Fruit fly (Drosophila melanogaster) whole organism, embryonic: ENCODE data around the gene MtnD.
A peak's percentile ranks its signal among the peaks of the same experiment; 100 is the strongest.

ENCODE experiments used
- Aef1 ChIP-seq: fragments of 200-800 bp; sonication (Bioruptor generic); IDR thresholded peaks from 3 replicates; pipeline ENCODE4 v1.3.6; 2022; ENCODE audit warnings: missing biosample characterization, missing genetic modification characterization
- Antp ChIP-seq: fragments of 200-800 bp; sonication (Bioruptor generic); optimal IDR thresholded peaks from 3 replicates; lab custom pipeline; 2016; ENCODE audit warnings: missing biosample characterization, missing genetic modification characterization
- B-H1 ChIP-seq: fragments of 200-800 bp; sonication (Bioruptor generic); IDR thresholded peaks from 3 replicates; pipeline ENCODE4 v1.3.6; 2022; ENCODE audit warnings: missing biosample characterization, missing genetic modification characterization
- C15 ChIP-seq: fragments of 200-800 bp; sonication (Bioruptor generic); IDR thresholded peaks from 3 replicates; pipeline ENCODE4 v1.3.6; 2022; ENCODE audit warnings: missing biosample characterization, missing genetic modification characterization
- CG10321 ChIP-seq: fragments of 200-800 bp; sonication (Bioruptor generic); IDR thresholded peaks from 2 replicates; pipeline ENCODE4 v1.3.6; 2022; ENCODE audit warnings: missing biosample characterization, missing genetic modification characterization
- CG10565 ChIP-seq: fragments of 200-800 bp; sonication (Bioruptor generic); optimal IDR thresholded peaks from 3 replicates; lab custom pipeline; 2016; ENCODE audit warnings: missing biosample characterization, mild to moderate bottlenecking, missing genetic modification characterization
- CG11456 ChIP-seq: fragments of 200-800 bp; sonication (Bioruptor generic); IDR thresholded peaks from 3 replicates; pipeline ENCODE4 v1.3.6; 2022; ENCODE audit warnings: missing biosample characterization, missing genetic modification characterization
- CG11723 ChIP-seq: fragments of 200-800 bp; sonication (Bioruptor generic); optimal IDR thresholded peaks from 2 replicates; lab custom pipeline; 2017; ENCODE audit warnings: missing biosample characterization, mild to moderate bottlenecking, missing genetic modification characterization
- CG12299 ChIP-seq: fragments of 200-800 bp; sonication (Bioruptor generic); optimal IDR thresholded peaks from 2 replicates; lab custom pipeline; 2018; ENCODE audit warnings: missing biosample characterization, mild to moderate bottlenecking, missing genetic modification characterization
- CG12769 ChIP-seq: fragments of 200-800 bp; sonication (Bioruptor generic); optimal IDR thresholded peaks from 2 replicates; lab custom pipeline; 2019; ENCODE audit warnings: missing biosample characterization, mild to moderate bottlenecking, missing genetic modification characterization, moderate library complexity
- CG1602 ChIP-seq: fragments of 200-800 bp; sonication (Bioruptor generic); optimal IDR thresholded peaks from 3 replicates; lab custom pipeline; 2016; ENCODE audit warnings: missing biosample characterization, missing genetic modification characterization
- CG16815 ChIP-seq: fragments of 200-800 bp; sonication (Bioruptor generic); optimal IDR thresholded peaks from 3 replicates; lab custom pipeline; 2017; ENCODE audit warnings: missing biosample characterization, mild to moderate bottlenecking, missing genetic modification characterization
- CG16863 ChIP-seq: fragments of 200-800 bp; sonication (Bioruptor generic); optimal IDR thresholded peaks from 3 replicates; lab custom pipeline; 2016; ENCODE audit warnings: missing biosample characterization, missing genetic modification characterization
- CG18262 ChIP-seq: fragments of 200-800 bp; optimal IDR thresholded peaks from 3 replicates; lab custom pipeline; 2019; ENCODE audit warnings: missing biosample characterization, mild to moderate bottlenecking, missing genetic modification characterization, moderate library complexity
- CG1832 ChIP-seq: fragments of 200-800 bp; sonication (Bioruptor generic); optimal IDR thresholded peaks from 2 replicates; lab custom pipeline; 2017; ENCODE audit warnings: missing biosample characterization, mild to moderate bottlenecking, missing genetic modification characterization, inconsistent platforms
- CG18764 ChIP-seq: fragments of 200-800 bp; sonication (Bioruptor generic); optimal IDR thresholded peaks from 3 replicates; lab custom pipeline; 2016; ENCODE audit warnings: missing biosample characterization, missing genetic modification characterization
- CG2875 ChIP-seq: fragments of 200-800 bp; sonication (Bioruptor generic); optimal IDR thresholded peaks from 2 replicates; lab custom pipeline; 2017; ENCODE audit warnings: missing biosample characterization, mild to moderate bottlenecking, missing genetic modification characterization, missing genetic modification reagents
- CG34224 ChIP-seq: fragments of 200-800 bp; sonication (Bioruptor generic); IDR thresholded peaks from 3 replicates; pipeline ENCODE4 v1.3.6; 2022; ENCODE audit warnings: missing biosample characterization, missing genetic modification characterization; ENCODE audit not compliant: partially characterized antibody
- CG3838 ChIP-seq: fragments of 200-800 bp; sonication (Bioruptor generic); optimal IDR thresholded peaks from 3 replicates; lab custom pipeline; 2016; ENCODE audit warnings: missing biosample characterization, missing genetic modification characterization
- CG4854 ChIP-seq: fragments of 200-800 bp; sonication (Bioruptor generic); optimal IDR thresholded peaks from 2 replicates; lab custom pipeline; 2016; ENCODE audit warnings: missing biosample characterization, missing genetic modification characterization, inconsistent platforms
- CG6683 ChIP-seq: fragments of 200-800 bp; sonication (Bioruptor generic); optimal IDR thresholded peaks from 2 replicates; lab custom pipeline; 2017; ENCODE audit warnings: missing biosample characterization, mild to moderate bottlenecking, missing genetic modification characterization, missing genetic modification reagents
- CG8281 ChIP-seq: fragments of 200-800 bp; sonication (Bioruptor generic); optimal IDR thresholded peaks from 2 replicates; lab custom pipeline; 2018; ENCODE audit warnings: missing biosample characterization, mild to moderate bottlenecking, missing genetic modification characterization, moderate library complexity
- CG8478 ChIP-seq: fragments of >200 bp; optimal IDR thresholded peaks from 2 replicates; lab custom pipeline; 2018
- D19A ChIP-seq: fragments of 200-800 bp; optimal IDR thresholded peaks from 3 replicates; lab custom pipeline; 2019; ENCODE audit warnings: missing biosample characterization, mild to moderate bottlenecking, missing genetic modification characterization, moderate library complexity
- Dfd ChIP-seq, 2 experiments: fragments of >200 bp; optimal IDR thresholded peaks; 2 replicates each; lab custom pipeline; 2017; ENCODE audit warnings: missing biosample characterization in 2 of 2, missing genetic modification characterization in 2 of 2
- Fer1 ChIP-seq: fragments of 200-800 bp; sonication (Bioruptor generic); optimal IDR thresholded peaks from 2 replicates; lab custom pipeline; 2017; ENCODE audit warnings: missing biosample characterization, mild to moderate bottlenecking, missing genetic modification characterization
- H2.0 ChIP-seq: fragments of 200-800 bp; sonication (Bioruptor generic); IDR thresholded peaks from 2 replicates; pipeline ENCODE4 v1.3.6; 2022; ENCODE audit warnings: missing biosample characterization, missing genetic modification characterization
- HLH3B ChIP-seq: fragments of 200-800 bp; sonication (Bioruptor generic); IDR thresholded peaks from 2 replicates; pipeline ENCODE4 v1.3.6; 2022; ENCODE audit warnings: missing biosample characterization, missing genetic modification characterization
- HLH4C ChIP-seq: fragments of 200-800 bp; sonication (Bioruptor generic); IDR thresholded peaks from 3 replicates; pipeline ENCODE4 v1.3.6; 2022; ENCODE audit warnings: missing biosample characterization, missing genetic modification characterization; ENCODE audit not compliant: partially characterized antibody
- Meics ChIP-seq: fragments of 200-800 bp; sonication (Bioruptor generic); optimal IDR thresholded peaks from 2 replicates; lab custom pipeline; 2017; ENCODE audit warnings: missing biosample characterization, mild to moderate bottlenecking, missing genetic modification characterization
- Ptx1 ChIP-seq: fragments of 200-800 bp; sonication (Bioruptor generic); IDR thresholded peaks from 2 replicates; pipeline ENCODE4 v1.3.6; 2022; ENCODE audit warnings: missing biosample characterization, missing genetic modification characterization
- Six4 ChIP-seq: fragments of 200-800 bp; sonication (Bioruptor generic); optimal IDR thresholded peaks from 2 replicates; lab custom pipeline; 2016; ENCODE audit warnings: missing biosample characterization, missing genetic modification characterization
- al ChIP-seq: fragments of 200-800 bp; sonication (Bioruptor generic); IDR thresholded peaks from 2 replicates; pipeline ENCODE4 v1.3.6; 2022; ENCODE audit warnings: missing biosample characterization, missing genetic modification characterization
- ato ChIP-seq: fragments of 200-800 bp; sonication (Bioruptor generic); IDR thresholded peaks from 2 replicates; pipeline ENCODE4 v1.3.6; 2022; ENCODE audit warnings: missing biosample characterization, missing genetic modification characterization; ENCODE audit not compliant: partially characterized antibody
- bab2 ChIP-seq: fragments of 200-800 bp; sonication (Bioruptor generic); optimal IDR thresholded peaks from 2 replicates; lab custom pipeline; 2016; ENCODE audit warnings: missing biosample characterization, missing genetic modification characterization
- chm ChIP-seq: fragments of 200-800 bp; sonication (Bioruptor generic); IDR thresholded peaks from 2 replicates; pipeline ENCODE4 v1.3.6; 2022; ENCODE audit warnings: missing biosample characterization, missing genetic modification characterization
- chn ChIP-seq: fragments of 200-800 bp; sonication (Bioruptor generic); optimal IDR thresholded peaks from 2 replicates; lab custom pipeline; 2016; ENCODE audit warnings: missing biosample characterization, missing genetic modification characterization
- crol ChIP-seq: fragments of 200-800 bp; sonication (Bioruptor generic); IDR thresholded peaks from 2 replicates; pipeline ENCODE4 v1.3.6; 2022; ENCODE audit warnings: missing biosample characterization, missing genetic modification characterization
- dysf ChIP-seq: fragments of 200-800 bp; sonication (Bioruptor generic); IDR thresholded peaks from 3 replicates; pipeline ENCODE4 v1.3.6; 2022; ENCODE audit warnings: missing biosample characterization, missing genetic modification characterization
- gem ChIP-seq: fragments of 200-800 bp; sonication (Bioruptor generic); optimal IDR thresholded peaks from 2 replicates; lab custom pipeline; 2019; ENCODE audit warnings: missing biosample characterization, mild to moderate bottlenecking, missing genetic modification characterization, moderate library complexity
- hth ChIP-seq: fragments of >200 bp; optimal IDR thresholded peaks from 2 replicates; lab custom pipeline; 2017; ENCODE audit warnings: inconsistent platforms
- kah ChIP-seq: fragments of 200-800 bp; sonication (Bioruptor generic); optimal IDR thresholded peaks from 2 replicates; lab custom pipeline; 2018; ENCODE audit warnings: missing biosample characterization, mild to moderate bottlenecking, missing genetic modification characterization
- rib ChIP-seq: fragments of 200-800 bp; sonication (Bioruptor generic); IDR thresholded peaks from 2 replicates; pipeline ENCODE4 v1.3.6; 2022; ENCODE audit warnings: missing biosample characterization, missing genetic modification characterization
- ro ChIP-seq: fragments of 200-800 bp; sonication (Bioruptor generic); IDR thresholded peaks from 2 replicates; pipeline ENCODE4 v1.3.6; 2022; ENCODE audit warnings: missing biosample characterization, missing genetic modification characterization
- schlank ChIP-seq: fragments of 200-800 bp; sonication (Bioruptor generic); optimal IDR thresholded peaks from 2 replicates; lab custom pipeline; 2018; ENCODE audit warnings: missing biosample characterization, mild to moderate bottlenecking, missing genetic modification characterization
- scrt ChIP-seq: fragments of 200-800 bp; sonication (Bioruptor generic); optimal IDR thresholded peaks from 2 replicates; lab custom pipeline; 2018; ENCODE audit warnings: missing biosample characterization, mild to moderate bottlenecking, missing genetic modification characterization, moderate library complexity
- seq ChIP-seq: fragments of 200-800 bp; sonication (Bioruptor generic); IDR thresholded peaks from 2 replicates; pipeline ENCODE4 v1.3.6; 2022; ENCODE audit warnings: missing biosample characterization, missing genetic modification characterization
- unc-4 ChIP-seq: fragments of 200-800 bp; sonication (Bioruptor generic); IDR thresholded peaks from 2 replicates; pipeline ENCODE4 v1.3.6; 2022; ENCODE audit warnings: missing biosample characterization, missing genetic modification characterization; ENCODE audit not compliant: partially characterized antibody
- vfl ChIP-seq: fragments of 200-800 bp; sonication (Bioruptor generic); optimal IDR thresholded peaks from 2 replicates; lab custom pipeline; 2016; ENCODE audit warnings: missing biosample characterization, missing genetic modification characterization
- zfh2 ChIP-seq: fragments of 200-800 bp; sonication (Bioruptor generic); optimal IDR thresholded peaks from 2 replicates; lab custom pipeline; 2016; ENCODE audit warnings: missing biosample characterization, missing genetic modification characterization

Gene MtnD

dm6 chr3R:20557415-20558105 lies 22.8 kb downstream of the MtnD start, which contains the start of the genes DPCoAC and CG5180 (continued):
- peak; percentile 60; the same call in 1 of the 2 replicates for TF ChIP-seq ato
- TF ChIP-seq Antp (GFP tag; lab: Kevin White, UChicago): peak; percentile 77
- TF ChIP-seq ro: peak; percentile 43
- peak; percentile 50 for TF ChIP-seq CG34224 (GFP tag; lab: Robert Waterston, UW)
- peak; percentile 40; the same call in 1 of the 2 replicates for TF ChIP-seq seq (GFP tag; lab: Robert Waterston, UW)
- TF ChIP-seq CG1832 (GFP tag; lab: Kevin White, UChicago): no peak
- TF ChIP-seq rib: peak; percentile 74
- TF ChIP-seq Meics (GFP tag; lab: Kevin White, UChicago): peak; percentile 37
- peak; percentile 53 for TF ChIP-seq CG11723
- peak; percentile 50; the same call in 1 of the 2 replicates for TF ChIP-seq HLH3B (GFP tag; lab: Robert Waterston, UW)
- TF ChIP-seq HLH4C (GFP tag; lab: Robert Waterston, UW): no peak
- TF ChIP-seq Dfd (GFP tag; optimal IDR thresholded peaks at IDR 0.05; lab: Kevin White, UChicago): no peak
- TF ChIP-seq chn (GFP tag; lab: Kevin White, UChicago): peak; percentile 74
- peak; percentile 89 for TF ChIP-seq CG11456
- TF ChIP-seq Fer1 (GFP tag; lab: Kevin White, UChicago): peak; percentile 9
- TF ChIP-seq CG16815 (GFP tag; lab: Kevin White, UChicago): peak; percentile 41
- TF ChIP-seq al (GFP tag; lab: Robert Waterston, UW): peak; percentile 65
- TF ChIP-seq gem (tag; lab: Kevin White, UChicago): peak; percentile 56
- TF ChIP-seq Six4 (GFP tag; lab: Kevin White, UChicago): peak; percentile 60
- no peak for TF ChIP-seq CG8478
- TF ChIP-seq CG1602 (GFP tag; lab: Kevin White, UChicago): peak; percentile 55
- no peak for TF ChIP-seq kah (GFP tag; lab: Kevin White, UChicago)
- peak; percentile 43 for TF ChIP-seq D19A (tag; lab: Kevin White, UChicago)
- peak; percentile 51 for TF ChIP-seq CG16863 (GFP tag; lab: Kevin White, UChicago)
- TF ChIP-seq Aef1 (GFP tag; lab: Robert Waterston, UW): peak; percentile 78
- TF ChIP-seq B-H1: peak; percentile 10; the same call in 1 of the 3 replicates
- TF ChIP-seq crol: no peak
- peak; percentile 48 for TF ChIP-seq vfl (GFP tag; lab: Kevin White, UChicago)
- no peak for TF ChIP-seq C15 (GFP tag; lab: Robert Waterston, UW)
- TF ChIP-seq CG8281 (tag; lab: Kevin White, UChicago): no peak
- TF ChIP-seq CG2875: no peak
- TF ChIP-seq CG12299 (tag; lab: Kevin White, UChicago): peak; percentile 60
- TF ChIP-seq H2.0: peak; percentile 50; the same call in 1 of the 2 replicates
- TF ChIP-seq CG10321 (GFP tag; lab: Robert Waterston, UW): peak; percentile 49; the same call in 1 of the 2 replicates
- TF ChIP-seq scrt (GFP tag; lab: Kevin White, UChicago): peak; percentile 47
- TF ChIP-seq schlank (tag; lab: Kevin White, UChicago): peak; percentile 1
- peak; percentile 73 for TF ChIP-seq dysf (GFP tag; lab: Robert Waterston, UW)
- peak; percentile 59 for TF ChIP-seq CG18262
- peak; percentile 51 for TF ChIP-seq bab2 (GFP tag; lab: Kevin White, UChicago)
- peak; percentile 50 for TF ChIP-seq unc-4 (GFP tag; lab: Robert Waterston, UW)
- TF ChIP-seq Ptx1 (GFP tag; lab: Robert Waterston, UW): peak; percentile 73
- no peak for TF ChIP-seq CG10565 (GFP tag; lab: Kevin White, UChicago)
- no peak for TF ChIP-seq CG6683 (GFP tag; lab: Kevin White, UChicago)
- peak; percentile 24 for TF ChIP-seq CG4854 (GFP tag; lab: Kevin White, UChicago)
- TF ChIP-seq zfh2 (GFP tag; lab: Kevin White, UChicago): peak; percentile 78
- TF ChIP-seq CG12769 (tag; lab: Kevin White, UChicago): peak; percentile 75
- peak; percentile 81 for TF ChIP-seq chm (GFP tag; lab: Robert Waterston, UW)
- peak; percentile 46 for TF ChIP-seq CG3838 (GFP tag; lab: Kevin White, UChicago)
- TF ChIP-seq CG18764 (GFP tag; lab: Kevin White, UChicago): peak; percentile 52
- TF ChIP-seq hth: no peak
